Worm (Caenorhabditis elegans): ENCODE measurements around the gene swt-6.

DNA sequence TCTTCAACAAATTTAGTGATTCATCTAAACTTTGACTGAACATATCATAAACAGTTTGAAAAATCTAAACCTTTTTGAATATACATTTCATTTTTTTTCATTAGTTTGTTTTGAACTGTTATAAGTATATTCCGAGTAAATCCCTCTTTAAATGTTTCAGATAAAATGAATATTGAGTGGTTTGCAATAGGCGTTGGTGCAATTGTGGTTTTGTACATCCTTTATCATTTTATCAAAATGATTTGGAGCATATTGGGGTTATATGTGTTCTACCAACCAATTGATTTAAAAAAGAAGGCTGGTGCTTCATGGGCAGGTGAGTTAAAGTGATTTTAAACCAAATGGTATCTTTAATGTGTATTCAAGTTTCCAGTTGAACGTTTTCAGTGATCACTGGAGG lies 49.7 kb upstream of the swt-6 start, which contains the start of gene stdh-3:
- TF ChIP-seq tra-4 (tag; optimal IDR thresholded peaks at IDR 0.05) = no peak
- TF ChIP-seq hmbx-1 (tag; optimal IDR thresholded peaks at IDR 0.05) = no peak
- no peak for TF ChIP-seq B0310.2 (tag; optimal IDR thresholded peaks at IDR 0.05)
- TF ChIP-seq ceh-36 (tag; optimal IDR thresholded peaks at IDR 0.05) = no peak
- TF ChIP-seq sea-1 (GFP tag; conservative IDR thresholded peaks at IDR 0.05) = no peak
- TF ChIP-seq scrt-1 (GFP tag; IDR thresholded peaks at IDR 0.05) = no peak
- no peak for TF ChIP-seq ama-1 (optimal IDR thresholded peaks at IDR 0.05)
- no peak for TF ChIP-seq F13C5.2 (tag; optimal IDR thresholded peaks at IDR 0.05)
- TF ChIP-seq flt-1 (GFP tag; IDR thresholded peaks at IDR 0.05) = no peak
- TF ChIP-seq tbx-37 (GFP tag; conservative IDR thresholded peaks at IDR 0.05) = no peak
- TF ChIP-seq ceh-13 (GFP tag; optimal IDR thresholded peaks at IDR 0.05) = no peak
- no peak for TF ChIP-seq ets-7 (tag; optimal IDR thresholded peaks at IDR 0.05)
- TF ChIP-seq hmg-4 (GFP tag; optimal IDR thresholded peaks at IDR 0.05) = no peak
